Worm (Caenorhabditis elegans): Measurements from ENCODE around the gene git-1.

DNA sequence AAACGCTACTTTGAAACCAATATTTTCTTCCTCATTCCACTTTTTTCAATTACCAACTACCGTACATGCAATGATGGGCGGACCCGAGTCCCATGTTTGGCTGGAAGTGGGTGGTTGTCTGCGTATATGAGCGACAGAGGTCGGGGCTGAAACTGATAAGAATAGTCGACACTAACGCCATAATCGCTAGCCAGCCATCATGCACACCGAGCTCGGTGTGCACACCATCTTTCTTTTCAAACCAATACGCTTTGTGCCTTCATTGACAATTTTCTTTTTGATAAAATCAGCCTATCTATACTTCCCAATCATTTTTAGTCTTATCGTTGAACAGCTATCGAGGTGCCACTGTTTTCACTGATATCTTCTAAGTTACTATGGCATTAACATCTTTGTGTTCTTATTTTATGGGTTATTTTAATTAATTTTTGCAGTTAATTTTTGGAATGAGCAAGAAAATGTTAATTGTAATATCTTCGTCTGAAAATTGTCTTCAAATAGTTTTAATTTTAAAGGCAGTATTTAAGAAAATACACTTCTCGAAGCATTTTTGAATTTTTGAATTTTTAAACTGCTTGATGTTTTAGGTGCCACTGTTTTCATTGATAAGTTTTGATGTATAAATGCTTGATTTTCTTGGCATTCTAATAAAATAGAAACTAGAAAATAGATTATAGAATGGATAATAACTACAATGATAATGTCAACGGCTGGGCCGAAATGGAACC is 44.0 kb upstream of the git-1 start, which contains the start of gene elt-2:
- TF ChIP-seq sem-2 (GFP tag; optimal IDR thresholded peaks at IDR 0.05) (no peak), cnd-1 (tag; optimal IDR thresholded peaks at IDR 0.05) (no peak)
